Worm (Caenorhabditis elegans): Measurements from ENCODE around the gene mls-2.

The mls-2 gene

DNA sequence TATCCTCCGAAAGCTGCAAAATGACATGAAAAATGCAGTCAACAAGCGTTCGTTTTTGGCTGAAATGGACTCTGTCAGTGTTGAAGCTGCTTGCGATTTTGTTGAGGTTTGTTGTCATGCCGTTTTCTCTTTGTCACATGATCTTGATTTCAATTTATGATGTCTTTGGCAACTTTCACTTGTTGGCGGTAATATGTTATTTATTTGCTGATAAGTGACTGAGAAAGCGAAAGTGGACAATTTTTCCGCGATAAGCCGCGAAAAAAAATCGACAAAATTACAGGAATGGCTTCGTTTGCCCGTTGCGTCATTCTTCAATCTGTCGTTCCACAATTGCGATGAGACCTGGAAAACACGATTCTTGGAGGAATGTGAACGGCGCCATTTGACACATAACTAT lies 33.9 kb upstream of the mls-2 start:
- no peak for TF ChIP-seq tra-4 (tag; optimal IDR thresholded peaks at IDR 0.05)
- TF ChIP-seq scrt-1 (GFP tag; IDR thresholded peaks at IDR 0.05) = no peak
- no peak for TF ChIP-seq tbx-11 (GFP tag; IDR thresholded peaks at IDR 0.05)
- TF ChIP-seq B0310.2 (tag; optimal IDR thresholded peaks at IDR 0.05) = no peak
- no peak for TF ChIP-seq ceh-36 (tag; optimal IDR thresholded peaks at IDR 0.05)
- no peak for TF ChIP-seq sea-1 (GFP tag; conservative IDR thresholded peaks at IDR 0.05)
- no peak for TF ChIP-seq pes-1 (GFP tag; IDR thresholded peaks at IDR 0.05)
- no peak for TF ChIP-seq ama-1 (optimal IDR thresholded peaks at IDR 0.05)
- no peak for TF ChIP-seq hmbx-1 (tag; optimal IDR thresholded peaks at IDR 0.05)
- TF ChIP-seq hmg-4 (GFP tag; optimal IDR thresholded peaks at IDR 0.05) = no peak
- no peak for TF ChIP-seq ets-7 (tag; optimal IDR thresholded peaks at IDR 0.05)
- no peak for TF ChIP-seq flt-1 (GFP tag; IDR thresholded peaks at IDR 0.05)
- no peak for TF ChIP-seq tbx-37 (GFP tag; conservative IDR thresholded peaks at IDR 0.05)
- no peak for TF ChIP-seq ceh-13 (GFP tag; optimal IDR thresholded peaks at IDR 0.05)
- no peak for TF ChIP-seq hnd-1 (tag; optimal IDR thresholded peaks at IDR 0.05)
- no peak for TF ChIP-seq F13C5.2 (tag; optimal IDR thresholded peaks at IDR 0.05)

DNA sequence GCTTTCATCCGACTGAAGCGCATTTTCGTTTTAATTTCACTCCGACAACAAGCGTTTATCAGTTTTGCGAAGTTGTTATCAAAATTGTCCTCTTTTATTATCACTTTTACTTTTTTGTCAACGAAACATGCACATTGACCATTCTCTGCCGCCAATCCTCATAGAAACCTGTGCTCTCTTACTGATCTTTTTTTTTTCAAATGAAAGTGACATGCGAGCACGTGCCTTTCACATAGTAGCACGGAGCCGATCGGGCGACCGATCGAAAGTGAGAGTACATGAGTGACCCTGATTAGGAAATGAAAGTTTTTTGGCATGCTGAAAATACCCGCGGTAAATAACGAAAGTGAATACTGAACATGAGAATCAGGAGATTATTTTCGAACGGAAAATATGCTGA lies 32.6 kb upstream of the mls-2 start:
- TF ChIP-seq ceh-36 (tag; optimal IDR thresholded peaks at IDR 0.05) (no peak), ama-1 (optimal IDR thresholded peaks at IDR 0.05) (no peak), hmbx-1 (tag; optimal IDR thresholded peaks at IDR 0.05) (no peak), tbx-11 (GFP tag; IDR thresholded peaks at IDR 0.05) (no peak), ets-7 (tag; optimal IDR thresholded peaks at IDR 0.05) (no peak), sea-1 (GFP tag; conservative IDR thresholded peaks at IDR 0.05) (no peak), aly-1 (tag; optimal IDR thresholded peaks at IDR 0.05) (no peak), F13C5.2 (tag; optimal IDR thresholded peaks at IDR 0.05) (no peak), pes-1 (GFP tag; IDR thresholded peaks at IDR 0.05) (no peak), hmg-4 (GFP tag; optimal IDR thresholded peaks at IDR 0.05) (no peak), ceh-13 (GFP tag; optimal IDR thresholded peaks at IDR 0.05) (no peak)

DNA sequence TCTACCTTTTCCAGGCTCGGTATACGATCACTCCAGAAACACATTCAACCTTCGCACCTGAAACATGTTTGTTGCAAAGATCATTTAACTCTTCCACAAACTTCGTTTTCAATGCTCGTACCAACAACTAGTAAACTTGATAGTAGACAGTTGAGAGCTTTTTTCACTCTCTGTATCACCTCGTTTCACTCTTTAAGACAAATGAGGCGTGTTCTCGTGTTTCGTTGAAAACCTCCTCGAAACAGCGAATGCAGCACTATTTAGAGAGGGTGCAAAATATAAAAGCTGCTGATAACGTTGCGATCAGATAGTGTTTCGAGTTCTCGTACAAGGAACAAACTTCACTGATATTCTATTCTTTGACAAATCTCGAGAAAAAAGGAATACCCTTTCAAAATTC lies 31.5 kb upstream of the mls-2 start, which contains the start of gene F43C9.1:
TSS of gene F43C9.1 (plus strand) at position 301 of the 400 bp plus-strand sequence.
- no peak for TF ChIP-seq hmbx-1 (tag; optimal IDR thresholded peaks at IDR 0.05)
- no peak for TF ChIP-seq ceh-36 (tag; optimal IDR thresholded peaks at IDR 0.05)
- TF ChIP-seq scrt-1 (GFP tag; IDR thresholded peaks at IDR 0.05) = no peak
- TF ChIP-seq aly-1 (tag; optimal IDR thresholded peaks at IDR 0.05) = no peak
- TF ChIP-seq tbx-37 (GFP tag; conservative IDR thresholded peaks at IDR 0.05) = no peak
- no peak for TF ChIP-seq hnd-1 (tag; optimal IDR thresholded peaks at IDR 0.05)
- TF ChIP-seq ceh-13 (GFP tag; optimal IDR thresholded peaks at IDR 0.05) = no peak
- TF ChIP-seq tra-4 (tag; optimal IDR thresholded peaks at IDR 0.05) = no peak

DNA sequence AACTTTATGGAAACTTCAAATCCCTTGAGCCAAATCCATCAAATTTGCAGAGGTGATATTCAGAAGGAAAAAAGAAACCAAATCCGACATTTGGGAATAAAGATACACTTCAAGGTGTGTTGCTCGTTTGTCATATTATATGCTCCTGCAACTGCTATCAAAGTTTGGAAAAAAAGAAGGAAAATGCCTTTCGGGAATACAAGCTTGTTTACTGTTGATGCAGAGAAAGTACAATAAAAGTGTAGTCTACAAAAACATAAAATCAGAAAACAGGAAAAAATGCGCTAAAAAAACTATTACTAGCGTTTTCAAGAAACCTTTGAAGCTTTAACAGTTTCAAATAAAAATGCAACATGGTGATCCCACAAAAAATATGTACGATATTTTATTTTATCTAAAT lies 29.2 kb upstream of the mls-2 start:
- TF ChIP-seq pes-1 (GFP tag; IDR thresholded peaks at IDR 0.05) (no peak), B0310.2 (tag; optimal IDR thresholded peaks at IDR 0.05) (no peak), sea-1 (GFP tag; conservative IDR thresholded peaks at IDR 0.05) (no peak), tbx-37 (GFP tag; conservative IDR thresholded peaks at IDR 0.05) (no peak), aly-1 (tag; optimal IDR thresholded peaks at IDR 0.05) (no peak), hnd-1 (tag; optimal IDR thresholded peaks at IDR 0.05) (no peak), ceh-36 (tag; optimal IDR thresholded peaks at IDR 0.05) (no peak), hmbx-1 (tag; optimal IDR thresholded peaks at IDR 0.05) (no peak), scrt-1 (GFP tag; IDR thresholded peaks at IDR 0.05) (no peak), ets-7 (tag; optimal IDR thresholded peaks at IDR 0.05) (no peak)

DNA sequence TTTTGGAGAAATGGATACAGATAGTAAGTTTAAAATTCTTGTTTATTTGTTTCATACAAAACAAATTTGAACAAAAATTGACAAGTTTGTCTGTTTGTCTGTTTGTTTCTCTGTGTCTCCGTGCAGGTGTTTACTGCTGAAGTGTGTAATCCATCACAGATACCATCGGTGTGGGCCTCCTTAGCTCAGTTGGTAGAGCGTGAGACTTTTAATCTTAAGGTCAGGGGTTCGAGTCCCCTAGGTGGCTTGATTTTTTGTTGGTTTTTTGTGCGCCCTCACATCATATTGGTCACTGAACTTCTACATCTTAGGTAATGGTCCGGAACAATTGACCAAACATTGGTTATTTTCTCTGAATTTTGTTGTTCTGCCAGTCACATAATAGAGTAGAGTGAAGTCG lies 27.5 kb upstream of the mls-2 start:
- peak; percentile 32 for TF ChIP-seq F13C5.2 (tag; optimal IDR thresholded peaks at IDR 0.05)
- no peak for TF ChIP-seq ets-7 (tag; optimal IDR thresholded peaks at IDR 0.05)
- peak; percentile 83 for TF ChIP-seq sea-1 (GFP tag; conservative IDR thresholded peaks at IDR 0.05)
- TF ChIP-seq tbx-37 (GFP tag; conservative IDR thresholded peaks at IDR 0.05) = peak; percentile 61
- no peak for TF ChIP-seq tra-4 (tag; optimal IDR thresholded peaks at IDR 0.05)
- peak; percentile 81 for TF ChIP-seq ceh-36 (tag; optimal IDR thresholded peaks at IDR 0.05)
- TF ChIP-seq ceh-13 (GFP tag; optimal IDR thresholded peaks at IDR 0.05) = peak; percentile 74
- peak; percentile 38 for TF ChIP-seq hmbx-1 (tag; optimal IDR thresholded peaks at IDR 0.05)
- TF ChIP-seq flt-1 (GFP tag; IDR thresholded peaks at IDR 0.05) = peak; percentile 82
- no peak for TF ChIP-seq ama-1 (optimal IDR thresholded peaks at IDR 0.05)
- peak; percentile 83 for TF ChIP-seq scrt-1 (GFP tag; IDR thresholded peaks at IDR 0.05)
- peak; percentile 52 for TF ChIP-seq hmg-4 (GFP tag; optimal IDR thresholded peaks at IDR 0.05)
- TF ChIP-seq aly-1 (tag; optimal IDR thresholded peaks at IDR 0.05) = peak; percentile 86
- TF ChIP-seq pes-1 (GFP tag; IDR thresholded peaks at IDR 0.05) = peak; percentile 88
- TF ChIP-seq hnd-1 (tag; optimal IDR thresholded peaks at IDR 0.05) = peak; percentile 56
- TF ChIP-seq tbx-11 (GFP tag; IDR thresholded peaks at IDR 0.05) = peak; percentile 68; the same call in 1 of the 2 replicates
- peak; percentile 21 for TF ChIP-seq B0310.2 (tag; optimal IDR thresholded peaks at IDR 0.05)

DNA sequence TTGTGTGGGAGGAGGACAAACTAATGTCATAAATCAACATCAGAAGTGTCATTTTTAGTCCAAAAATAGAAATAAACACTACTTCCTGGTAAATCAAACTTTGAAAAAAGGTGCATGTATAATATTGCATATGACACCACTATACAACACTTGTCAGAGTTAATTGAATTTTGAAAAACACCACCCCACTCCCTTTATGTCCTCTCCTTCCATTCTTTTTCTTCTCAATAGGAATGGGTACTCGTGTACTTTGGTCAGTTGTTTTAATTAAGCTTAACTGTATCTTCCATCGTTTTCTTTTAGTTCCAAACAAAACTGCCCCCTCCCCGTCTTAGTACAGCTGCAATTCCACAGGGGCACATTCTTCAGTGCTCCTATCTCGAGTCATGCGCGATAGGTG lies 26.1 kb upstream of the mls-2 start:
- TF ChIP-seq tra-4 (tag; optimal IDR thresholded peaks at IDR 0.05) (no peak), ama-1 (optimal IDR thresholded peaks at IDR 0.05) (no peak), B0310.2 (tag; optimal IDR thresholded peaks at IDR 0.05) (no peak), tbx-37 (GFP tag; conservative IDR thresholded peaks at IDR 0.05) (no peak), scrt-1 (GFP tag; IDR thresholded peaks at IDR 0.05) (no peak), hnd-1 (tag; optimal IDR thresholded peaks at IDR 0.05) (no peak), tbx-11 (GFP tag; IDR thresholded peaks at IDR 0.05) (no peak), hmbx-1 (tag; optimal IDR thresholded peaks at IDR 0.05) (no peak), ceh-36 (tag; optimal IDR thresholded peaks at IDR 0.05) (no peak), F13C5.2 (tag; optimal IDR thresholded peaks at IDR 0.05) (no peak), aly-1 (tag; optimal IDR thresholded peaks at IDR 0.05) (no peak), flt-1 (GFP tag; IDR thresholded peaks at IDR 0.05) (no peak), pes-1 (GFP tag; IDR thresholded peaks at IDR 0.05) (no peak), ceh-13 (GFP tag; optimal IDR thresholded peaks at IDR 0.05) (no peak), hmg-4 (GFP tag; optimal IDR thresholded peaks at IDR 0.05) (no peak), ets-7 (tag; optimal IDR thresholded peaks at IDR 0.05) (no peak), sea-1 (GFP tag; conservative IDR thresholded peaks at IDR 0.05) (no peak)

DNA sequence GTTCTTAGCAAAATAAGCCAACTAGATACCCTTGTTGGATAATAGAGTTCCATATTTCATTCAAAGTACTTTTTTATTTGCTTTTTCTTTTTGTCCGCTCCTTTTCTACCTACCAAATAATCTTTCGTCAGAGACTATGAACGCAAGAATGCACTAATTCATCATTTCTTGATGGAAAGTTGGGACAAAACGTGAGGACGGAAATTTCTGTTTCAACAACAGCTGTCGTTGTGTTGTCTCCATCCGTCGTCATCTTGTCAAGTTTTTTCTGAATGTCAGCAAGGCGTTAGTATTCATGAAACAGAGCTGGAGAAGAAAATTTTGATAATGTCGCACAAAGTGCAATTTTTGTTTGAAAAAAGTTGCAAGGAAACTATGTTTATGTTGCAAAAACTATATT lies 23.3 kb upstream of the mls-2 start:
- TF ChIP-seq tbx-37 (GFP tag; conservative IDR thresholded peaks at IDR 0.05) = no peak
- no peak for TF ChIP-seq B0310.2 (tag; optimal IDR thresholded peaks at IDR 0.05)
- no peak for TF ChIP-seq aly-1 (tag; optimal IDR thresholded peaks at IDR 0.05)
- no peak for TF ChIP-seq tbx-11 (GFP tag; IDR thresholded peaks at IDR 0.05)
- TF ChIP-seq scrt-1 (GFP tag; IDR thresholded peaks at IDR 0.05) = no peak
- TF ChIP-seq ets-7 (tag; optimal IDR thresholded peaks at IDR 0.05) = no peak
- TF ChIP-seq ceh-13 (GFP tag; optimal IDR thresholded peaks at IDR 0.05) = no peak
- TF ChIP-seq hnd-1 (tag; optimal IDR thresholded peaks at IDR 0.05) = no peak
- no peak for TF ChIP-seq tra-4 (tag; optimal IDR thresholded peaks at IDR 0.05)
- TF ChIP-seq pes-1 (GFP tag; IDR thresholded peaks at IDR 0.05) = no peak
- TF ChIP-seq sea-1 (GFP tag; conservative IDR thresholded peaks at IDR 0.05) = no peak
- no peak for TF ChIP-seq hmbx-1 (tag; optimal IDR thresholded peaks at IDR 0.05)
- no peak for TF ChIP-seq flt-1 (GFP tag; IDR thresholded peaks at IDR 0.05)
